Fruit fly (Drosophila melanogaster) whole organism, embryonic: Measurements from ENCODE around the gene yellow-e3.

ENCODE experiments used
- CG10267 ChIP-seq: fragments of 200-800 bp; sonication (Bioruptor generic); optimal IDR thresholded peaks from 2 replicates; lab custom pipeline; 2018; ENCODE audit warnings: missing biosample characterization, mild to moderate bottlenecking, missing genetic modification characterization, moderate library complexity
- CG10959 ChIP-seq: fragments of 200-800 bp; sonication (Bioruptor generic); IDR thresholded peaks from 2 replicates; pipeline ENCODE4 v1.3.6; 2022; ENCODE audit warnings: missing biosample characterization, missing genetic modification characterization
- CG11695 ChIP-seq: fragments of 200-800 bp; sonication (Bioruptor generic); IDR thresholded peaks from 3 replicates; pipeline ENCODE4 v1.3.6; 2022; ENCODE audit warnings: missing biosample characterization, missing genetic modification characterization
- CG14441 ChIP-seq: fragments of 200-800 bp; sonication (Bioruptor generic); IDR thresholded peaks from 2 replicates; pipeline ENCODE4 v1.3.6; 2022; ENCODE audit warnings: missing biosample characterization, missing genetic modification characterization
- CG14667 ChIP-seq: fragments of 200-800 bp; sonication (Bioruptor generic); IDR thresholded peaks from 2 replicates; pipeline ENCODE4 v1.3.6; 2022; ENCODE audit warnings: missing biosample characterization, missing genetic modification characterization
- CG15073 ChIP-seq: fragments of 200-800 bp; sonication (Bioruptor generic); optimal IDR thresholded peaks from 2 replicates; lab custom pipeline; 2016; ENCODE audit warnings: missing biosample characterization, missing genetic modification characterization
- CG1603 ChIP-seq: fragments of 200-800 bp; sonication (Bioruptor generic); optimal IDR thresholded peaks from 2 replicates; lab custom pipeline; 2019; ENCODE audit warnings: missing biosample characterization, mild to moderate bottlenecking, missing genetic modification characterization, moderate library complexity
- CG17328 ChIP-seq: fragments of 200-800 bp; sonication (Bioruptor generic); IDR thresholded peaks from 2 replicates; pipeline ENCODE4 v1.3.6; 2022; ENCODE audit warnings: missing biosample characterization, missing genetic modification characterization
- CG17359 ChIP-seq: fragments of 200-800 bp; sonication (Bioruptor generic); optimal IDR thresholded peaks from 3 replicates; lab custom pipeline; 2018; ENCODE audit warnings: missing biosample characterization, mild to moderate bottlenecking, missing genetic modification characterization, moderate library complexity
- CG17385 ChIP-seq: fragments of 200-800 bp; sonication (Bioruptor generic); optimal IDR thresholded peaks from 3 replicates; lab custom pipeline; 2018; ENCODE audit warnings: missing biosample characterization, mild to moderate bottlenecking, missing genetic modification characterization
- CG17829 ChIP-seq: fragments of 200-800 bp; optimal IDR thresholded peaks from 2 replicates; lab custom pipeline; 2019; ENCODE audit warnings: missing biosample characterization, mild to moderate bottlenecking, missing genetic modification characterization, moderate library complexity
- CG2875 ChIP-seq: fragments of 200-800 bp; sonication (Bioruptor generic); optimal IDR thresholded peaks from 2 replicates; lab custom pipeline; 2017; ENCODE audit warnings: missing biosample characterization, mild to moderate bottlenecking, missing genetic modification characterization, missing genetic modification reagents
- CG4820 ChIP-seq: fragments of 200-800 bp; sonication (Bioruptor generic); optimal IDR thresholded peaks from 3 replicates; lab custom pipeline; 2016; ENCODE audit warnings: missing biosample characterization, missing genetic modification characterization
- CG5953 ChIP-seq: fragments of 200-800 bp; sonication (Bioruptor generic); IDR thresholded peaks from 2 replicates; pipeline ENCODE4 v1.3.6; 2022; ENCODE audit warnings: missing biosample characterization, missing genetic modification characterization
- CG6654 ChIP-seq: fragments of 200-800 bp; sonication (Bioruptor generic); optimal IDR thresholded peaks from 2 replicates; lab custom pipeline; 2017; ENCODE audit warnings: missing biosample characterization, mild to moderate bottlenecking, missing genetic modification characterization
- CG6683 ChIP-seq: fragments of 200-800 bp; sonication (Bioruptor generic); optimal IDR thresholded peaks from 2 replicates; lab custom pipeline; 2017; ENCODE audit warnings: missing biosample characterization, mild to moderate bottlenecking, missing genetic modification characterization, missing genetic modification reagents
- CG8089 ChIP-seq: fragments of 200-800 bp; sonication (Bioruptor generic); optimal IDR thresholded peaks from 3 replicates; lab custom pipeline; 2016; ENCODE audit warnings: missing biosample characterization, missing genetic modification characterization
- CG8290 ChIP-seq, 3 experiments: fragments of 200-800 bp; sonication (Bioruptor generic); optimal IDR thresholded peaks; 2 replicates each; lab custom pipeline; 2016 to 2019; ENCODE audit warnings: missing biosample characterization in 3 of 3, missing genetic modification characterization in 3 of 3, mild to moderate bottlenecking in 2 of 3, moderate library complexity in 1 of 3
- CG8388 ChIP-seq: fragments of 200-800 bp; sonication (Bioruptor generic); optimal IDR thresholded peaks from 2 replicates; lab custom pipeline; 2019; ENCODE audit warnings: missing biosample characterization, mild to moderate bottlenecking, missing genetic modification characterization, moderate library complexity
- CG8765 ChIP-seq: fragments of 200-800 bp; sonication (Bioruptor generic); IDR thresholded peaks from 2 replicates; pipeline ENCODE4 v1.3.6; 2022; ENCODE audit warnings: missing biosample characterization, missing genetic modification characterization
- CG9797 ChIP-seq: fragments of 200-800 bp; sonication (Bioruptor generic); optimal IDR thresholded peaks from 3 replicates; lab custom pipeline; 2018; ENCODE audit warnings: missing biosample characterization, mild to moderate bottlenecking, missing genetic modification characterization
- HHEX ChIP-seq: fragments of 200-800 bp; sonication (Bioruptor generic); optimal IDR thresholded peaks from 3 replicates; lab custom pipeline; 2017; ENCODE audit warnings: missing biosample characterization, mild to moderate bottlenecking, missing genetic modification characterization, missing genetic modification reagents
- Hmr ChIP-seq: fragments of 200-800 bp; sonication (Bioruptor generic); optimal IDR thresholded peaks from 3 replicates; lab custom pipeline; 2017; ENCODE audit warnings: mild to moderate bottlenecking, missing biosample characterization, missing genetic modification reagents, missing genetic modification characterization
- Med ChIP-seq: fragments of 200-800 bp; sonication (Bioruptor generic); peaks from one replicate; lab custom pipeline; 2016; ENCODE audit warnings: missing biosample characterization, missing genetic modification characterization, mild to moderate bottlenecking, inconsistent platforms, moderate library complexity
- Sox102F ChIP-seq: fragments of 200-800 bp; sonication (Bioruptor generic); optimal IDR thresholded peaks from 2 replicates; lab custom pipeline; 2018; ENCODE audit warnings: missing biosample characterization, mild to moderate bottlenecking, missing genetic modification characterization, moderate library complexity
- Stat92E ChIP-seq, 3 experiments: fragments of >200 bp in 2 of 3; fragments of 200-800 bp in 1 of 3; sonication (Bioruptor generic) in 1 of 3; optimal IDR thresholded peaks; 2 replicates each; lab custom pipeline; 2017 to 2019; ENCODE audit warnings: missing biosample characterization in 3 of 3, missing genetic modification characterization in 3 of 3, mild to moderate bottlenecking in 1 of 3, moderate library complexity in 1 of 3
- Xrp1 ChIP-seq: fragments of 200-800 bp; sonication (Bioruptor generic); IDR thresholded peaks from 2 replicates; pipeline ENCODE4 v1.3.6; 2022; ENCODE audit warnings: missing biosample characterization, missing genetic modification characterization
- YL-1 ChIP-seq: fragments of 200-800 bp; sonication (Bioruptor generic); optimal IDR thresholded peaks from 3 replicates; lab custom pipeline; 2017; ENCODE audit warnings: missing biosample characterization, mild to moderate bottlenecking, missing genetic modification characterization
- aop ChIP-seq: fragments of 200-800 bp; sonication (Bioruptor generic); IDR thresholded peaks from 2 replicates; pipeline ENCODE4 v1.3.6; 2022; ENCODE audit warnings: missing biosample characterization, missing genetic modification characterization
- ara ChIP-seq: fragments of 200-800 bp; sonication (Bioruptor generic); IDR thresholded peaks from 2 replicates; pipeline ENCODE4 v1.3.6; 2022; ENCODE audit warnings: missing biosample characterization, missing genetic modification characterization
- az2 ChIP-seq: fragments of 200-800 bp; sonication (Bioruptor generic); optimal IDR thresholded peaks from 3 replicates; lab custom pipeline; 2016; ENCODE audit warnings: missing biosample characterization, missing genetic modification characterization
- cato ChIP-seq: fragments of 200-800 bp; sonication (Bioruptor generic); optimal IDR thresholded peaks from 2 replicates; lab custom pipeline; 2016; ENCODE audit warnings: missing biosample characterization, missing genetic modification characterization, borderline replicate concordance
- crc ChIP-seq: fragments of 200-800 bp; sonication (Bioruptor generic); optimal IDR thresholded peaks from 2 replicates; lab custom pipeline; 2016; ENCODE audit warnings: missing biosample characterization, missing genetic modification characterization
- croc ChIP-seq: fragments of 200-800 bp; sonication (Bioruptor generic); conservative IDR thresholded peaks from 3 replicates; pipeline ENCODE4 v1.3.6; 2022; ENCODE audit warnings: missing biosample characterization, missing genetic modification characterization
- cwo ChIP-seq: fragments of 200-800 bp; sonication (Bioruptor generic); optimal IDR thresholded peaks from 3 replicates; lab custom pipeline; 2017; ENCODE audit warnings: missing biosample characterization, missing genetic modification characterization, mild to moderate bottlenecking, moderate library complexity, missing genetic modification reagents
- dan ChIP-seq: fragments of 200-800 bp; sonication (Bioruptor generic); IDR thresholded peaks from 2 replicates; pipeline ENCODE4 v1.3.6; 2022; ENCODE audit warnings: missing biosample characterization, missing genetic modification characterization
- disco-r ChIP-seq: fragments of 200-800 bp; sonication (Bioruptor generic); optimal IDR thresholded peaks from 2 replicates; lab custom pipeline; 2016; ENCODE audit warnings: missing biosample characterization, missing genetic modification characterization
- dysf ChIP-seq: fragments of 200-800 bp; sonication (Bioruptor generic); IDR thresholded peaks from 3 replicates; pipeline ENCODE4 v1.3.6; 2022; ENCODE audit warnings: missing biosample characterization, missing genetic modification characterization
- gcm ChIP-seq: fragments of 200-800 bp; sonication (Bioruptor generic); optimal IDR thresholded peaks from 2 replicates; lab custom pipeline; 2019; ENCODE audit warnings: missing biosample characterization, mild to moderate bottlenecking, missing genetic modification characterization, moderate library complexity
- grau ChIP-seq: fragments of 200-800 bp; optimal IDR thresholded peaks from 3 replicates; lab custom pipeline; 2019; ENCODE audit warnings: missing biosample characterization, mild to moderate bottlenecking, missing genetic modification characterization, moderate library complexity
- jing ChIP-seq: fragments of 200-800 bp; sonication (Bioruptor generic); optimal IDR thresholded peaks from 2 replicates; lab custom pipeline; 2018; ENCODE audit warnings: missing biosample characterization, mild to moderate bottlenecking, missing genetic modification characterization
- luna ChIP-seq: fragments of 200-800 bp; sonication (Bioruptor generic); optimal IDR thresholded peaks from 2 replicates; lab custom pipeline; 2016; ENCODE audit warnings: missing biosample characterization, missing genetic modification characterization
- nau ChIP-seq: fragments of 200-800 bp; sonication (Bioruptor generic); optimal IDR thresholded peaks from 3 replicates; lab custom pipeline; 2017; ENCODE audit warnings: missing biosample characterization, mild to moderate bottlenecking, missing genetic modification characterization, missing genetic modification reagents
- onecut ChIP-seq: fragments of 200-800 bp; sonication (Bioruptor generic); IDR thresholded peaks from 2 replicates; pipeline ENCODE4 v1.3.6; 2022; ENCODE audit warnings: missing biosample characterization, missing genetic modification characterization
- pnt ChIP-seq: fragments of 200-800 bp; sonication (Bioruptor generic); optimal IDR thresholded peaks from 3 replicates; lab custom pipeline; 2016; ENCODE audit warnings: missing biosample characterization, missing genetic modification characterization
- ranshi ChIP-seq: fragments of 200-800 bp; sonication (Bioruptor generic); IDR thresholded peaks from 2 replicates; pipeline ENCODE4 v1.3.6; 2022; ENCODE audit warnings: missing biosample characterization, missing genetic modification characterization
- sc ChIP-seq, 3 experiments: fragments of >200 bp in 2 of 3; fragments of 200-800 bp in 1 of 3; sonication (Bioruptor generic) in 1 of 3; optimal IDR thresholded peaks; 2 replicates in 2 of 3; 3 replicates in 1 of 3; lab custom pipeline; 2017; ENCODE audit warnings: mild to moderate bottlenecking in 1 of 3, missing biosample characterization in 1 of 3, missing genetic modification characterization in 1 of 3, missing genetic modification reagents in 1 of 3
- seq ChIP-seq: fragments of 200-800 bp; sonication (Bioruptor generic); IDR thresholded peaks from 2 replicates; pipeline ENCODE4 v1.3.6; 2022; ENCODE audit warnings: missing biosample characterization, missing genetic modification characterization
- trem ChIP-seq: fragments of 200-800 bp; optimal IDR thresholded peaks from 3 replicates; lab custom pipeline; 2019; ENCODE audit warnings: missing biosample characterization, mild to moderate bottlenecking, missing genetic modification characterization, moderate library complexity
- tx ChIP-seq: fragments of 200-800 bp; sonication (Bioruptor generic); optimal IDR thresholded peaks from 2 replicates; lab custom pipeline; 2016; ENCODE audit warnings: missing biosample characterization, missing genetic modification characterization

yellow-e3 gene

DNA sequence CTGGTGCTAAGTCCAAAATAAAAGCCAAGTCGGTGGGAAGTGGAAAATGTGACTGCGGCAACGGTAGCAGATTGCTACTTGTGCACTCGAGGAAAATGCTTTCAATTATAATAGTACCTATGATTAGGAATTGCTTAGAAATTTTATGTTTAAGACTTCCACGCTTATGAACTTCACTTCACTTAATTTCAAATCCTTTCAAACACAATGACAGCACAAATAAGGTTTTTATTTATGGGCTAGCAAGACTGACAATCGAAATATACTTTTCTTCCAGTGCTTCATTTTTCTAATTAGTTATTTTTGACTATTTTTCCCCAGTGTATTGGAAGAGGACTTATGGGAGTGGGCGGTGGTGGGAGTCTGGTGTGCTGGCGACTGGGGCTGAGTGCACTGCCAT, 43.7 kb upstream of the yellow-e3 start (continued):
- TF ChIP-seq az2 (peak; percentile 26), pnt (no peak), dysf (GFP tag; lab: Robert Waterston, UW) (peak; percentile 37; the same call in 1 of the 3 replicates), CG17829 (tag; lab: Kevin White, UChicago) (peak; percentile 58), Xrp1 (0 out of 2 replicates have a peak, but pooled peaks have one; percentile 47), CG1603 (tag; lab: Kevin White, UChicago) (peak; percentile 28), jing (GFP tag; lab: Kevin White, UChicago) (peak; percentile 25), grau (tag; lab: Kevin White, UChicago) (peak; percentile 32), CG2875 (GFP tag; lab: Kevin White, UChicago) (no peak), Sox102F (GFP tag; lab: Kevin White, UChicago) (peak; percentile 65), croc (GFP tag; lab: Robert Waterston, UW) (peak; percentile 26; the same call in 1 of the 3 replicates), CG6683 (GFP tag; lab: Kevin White, UChicago) (no peak), CG17359 (tag; lab: Kevin White, UChicago) (peak; percentile 46), CG8765 (no peak), sc (optimal IDR thresholded peaks at IDR 0.05; lab: Kevin White, UChicago) (no peak), sc (GFP tag; optimal IDR thresholded peaks at IDR 0.05; lab: Kevin White, UChicago) (peak; percentile 41), cato (GFP tag; lab: Kevin White, UChicago) (no peak), CG5953 (GFP tag; lab: Robert Waterston, UW) (0 out of 2 replicates have a peak, but pooled peaks have one; percentile 35), ranshi (GFP tag; lab: Robert Waterston, UW) (no peak), trem (tag; lab: Kevin White, UChicago) (peak; percentile 29), CG15073 (no peak), nau (GFP tag; lab: Kevin White, UChicago) (peak; percentile 6), CG8290 (GFP tag; optimal IDR thresholded peaks at IDR 0.05; lab: Kevin White, UChicago) (no peak), CG8290 (tag; optimal IDR thresholded peaks at IDR 0.05; lab: Kevin White, UChicago) (no peak), Hmr (GFP tag; lab: Kevin White, UChicago) (no peak), CG9797 (GFP tag; lab: Kevin White, UChicago) (no peak), CG17385 (peak; percentile 1), HHEX (GFP tag; lab: Kevin White, UChicago) (peak; percentile 16), onecut (GFP tag; lab: Robert Waterston, UW) (no peak), CG8089 (no peak), Stat92E (GFP tag; optimal IDR thresholded peaks at IDR 0.05; lab: Kevin White, UChicago) (no peak), CG14667 (no peak), CG6654 (GFP tag; lab: Kevin White, UChicago) (no peak), aop (GFP tag; lab: Robert Waterston, UW) (no peak), CG14441 (GFP tag; lab: Robert Waterston, UW) (no peak), CG10959 (GFP tag; lab: Robert Waterston, UW) (no peak), CG8388 (GFP tag; lab: Kevin White, UChicago) (peak; percentile 45), YL-1 (GFP tag; lab: Kevin White, UChicago) (no peak), luna (GFP tag; lab: Kevin White, UChicago) (no peak), crc (GFP tag; lab: Kevin White, UChicago) (no peak), cwo (GFP tag; lab: Kevin White, UChicago) (no peak), disco-r (GFP tag; lab: Kevin White, UChicago) (no peak), CG4820 (GFP tag; lab: Kevin White, UChicago) (peak; percentile 6), CG10267 (peak; percentile 44), CG11695 (GFP tag; lab: Robert Waterston, UW) (no peak), Med (GFP tag; lab: Kevin White, UChicago) (peak; percentile 9), gcm (GFP tag; lab: Kevin White, UChicago) (no peak), tx (no peak), dan (GFP tag; lab: Robert Waterston, UW) (no peak), CG17328 (peak; percentile 37; the same call in 1 of the 2 replicates), ara (GFP tag; lab: Robert Waterston, UW) (peak; percentile 57; the same call in 1 of the 2 replicates), seq (no peak)
